Fruit fly (Drosophila melanogaster) S2 (cell line): ENCODE data around the gene CG9992.

Source experiments
- CG8478 ChIP-seq: fragments of >200 bp; optimal IDR thresholded peaks from 2 replicates; lab custom pipeline; 2018
- CTCF ChIP-seq, 2 experiments: fragments of >200 bp; optimal IDR thresholded peaks; 2 replicates each; lab custom pipeline; 2018

dm6 chrX:16425145-16425544, 40.4 kb upstream of the CG9992 start:
- TF ChIP-seq CG8478 (lab: Kevin White, UChicago), result no peak
- TF ChIP-seq CTCF (optimal IDR thresholded peaks at IDR 0.05; lab: Kevin White, UChicago), result no peak
